Worm (Caenorhabditis elegans): Measurements from ENCODE around the gene sti-1.

The sti-1 gene

DNA sequence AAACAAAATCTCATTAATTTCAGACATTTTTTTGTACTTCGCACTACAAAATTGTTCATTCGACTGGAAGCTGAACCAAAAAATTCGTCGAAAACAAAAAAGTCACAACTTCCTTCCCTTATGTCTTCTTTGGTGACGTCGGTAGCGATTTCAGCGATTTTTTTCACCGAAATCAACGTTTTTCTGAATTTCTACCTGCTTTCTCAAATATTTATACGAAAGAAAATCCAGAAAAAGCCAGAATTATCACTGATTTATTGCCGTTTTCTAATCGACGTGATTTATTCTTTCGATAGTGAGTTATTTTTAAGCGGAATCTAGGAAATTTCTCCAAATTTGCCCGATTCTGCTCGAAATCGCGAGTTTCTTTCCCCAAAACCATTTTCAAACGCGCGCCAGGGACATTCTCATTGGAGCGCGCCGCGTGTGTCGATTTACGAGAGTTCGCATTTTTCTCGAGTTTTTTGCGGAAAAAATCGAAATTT, 1.6 kb downstream of the sti-1 start, which contains the start of gene srbc-58 (continued):
- TF ChIP-seq snpc-4 (tag; optimal IDR thresholded peaks at IDR 0.05), result no peak
- no peak for TF ChIP-seq ceh-82 (tag; optimal IDR thresholded peaks at IDR 0.05)
- no peak for TF ChIP-seq ces-1 (GFP tag; optimal IDR thresholded peaks at IDR 0.05)
- no peak for TF ChIP-seq pax-3 (tag; optimal IDR thresholded peaks at IDR 0.05)
- no peak for TF ChIP-seq unc-62 (GFP tag; optimal IDR thresholded peaks at IDR 0.05)
- peak; percentile 72 for TF ChIP-seq nhr-85 (tag)
- TF ChIP-seq lin-13 (GFP tag; optimal IDR thresholded peaks at IDR 0.05), result no peak
- TF ChIP-seq hlh-4 (tag; optimal IDR thresholded peaks at IDR 0.05), result no peak
- no peak for TF ChIP-seq nhr-237 (tag; optimal IDR thresholded peaks at IDR 0.05)
- TF ChIP-seq lin-35 (GFP tag; optimal IDR thresholded peaks at IDR 0.05), result peak in 1 of 2 experiments; percentile 63
- TF ChIP-seq pqm-1 (tag; optimal IDR thresholded peaks at IDR 0.05), result no peak
- TF ChIP-seq egl-13 (tag; optimal IDR thresholded peaks at IDR 0.05), result no peak
- TF ChIP-seq skn-1 (tag; optimal IDR thresholded peaks at IDR 0.05), result no peak
- no peak for TF ChIP-seq fkh-4 (tag; optimal IDR thresholded peaks at IDR 0.05; ENCODE audit: borderline replicate concordance)
- TF ChIP-seq mab-9 (GFP tag; IDR thresholded peaks at IDR 0.05), result no peak
- no peak for TF ChIP-seq ztf-4 (tag; optimal IDR thresholded peaks at IDR 0.05)
- no peak for TF ChIP-seq ceh-88 (GFP tag; IDR thresholded peaks at IDR 0.05)
- TF ChIP-seq tlp-1 (tag; optimal IDR thresholded peaks at IDR 0.05), result no peak
- TF ChIP-seq nhr-84 (tag; optimal IDR thresholded peaks at IDR 0.05), result no peak

ce11 chrV:777285-777684, 4.0 kb downstream of the sti-1 start, which contains the start of gene R09E12.9:
Gene R09E12.9, plus strand, starts transcription at chrV:777600.
- TF ChIP-seq jun-1 (tag; optimal IDR thresholded peaks at IDR 0.05), result no peak
- peak; percentile 15 for TF ChIP-seq nhr-76 (tag; optimal IDR thresholded peaks at IDR 0.05)
- TF ChIP-seq nhr-85 (tag), result peak; percentile 55
- TF ChIP-seq nhr-77 (tag; optimal IDR thresholded peaks at IDR 0.05), result peak; percentile 100
- TF ChIP-seq nhr-90 (tag; optimal IDR thresholded peaks at IDR 0.05; ENCODE audit: poor library complexity), result peak; percentile 29
- TF ChIP-seq nhr-28 (tag; optimal IDR thresholded peaks at IDR 0.05), result peak; percentile 54
- TF ChIP-seq nhr-71 (tag; optimal IDR thresholded peaks at IDR 0.05), result peak; percentile 45
- TF ChIP-seq dpl-1 (GFP tag; optimal IDR thresholded peaks at IDR 0.05), result peak in 2 of 3 experiments; percentile 24 to 26
- TF ChIP-seq lin-35 (GFP tag; optimal IDR thresholded peaks at IDR 0.05), result peak; percentile 6 to 57
- no peak for TF ChIP-seq isw-1 (GFP tag; IDR thresholded peaks at IDR 0.05)
- TF ChIP-seq nhr-11 (tag; optimal IDR thresholded peaks at IDR 0.05), result no peak
- TF ChIP-seq nhr-19 (GFP tag; conservative IDR thresholded peaks at IDR 0.05), result peak; percentile 40
- TF ChIP-seq F16B12.6 (tag; optimal IDR thresholded peaks at IDR 0.05), result no peak
- TF ChIP-seq snu-23 (GFP tag; optimal IDR thresholded peaks at IDR 0.05), result peak; percentile 63
- TF ChIP-seq ets-5 (GFP tag; IDR thresholded peaks at IDR 0.05), result no peak
- TF ChIP-seq swsn-7 (tag; optimal IDR thresholded peaks at IDR 0.05), result peak; percentile 10
- peak; percentile 37 to 39 for TF ChIP-seq efl-1 (optimal IDR thresholded peaks at IDR 0.05)
- TF ChIP-seq efl-1 (GFP tag; optimal IDR thresholded peaks at IDR 0.05 in 1 of 2), result peak; percentile 28 to 90
- TF ChIP-seq lin-39 (tag; optimal IDR thresholded peaks at IDR 0.05), result no peak
- TF ChIP-seq blmp-1 (tag; optimal IDR thresholded peaks at IDR 0.05), result peak; percentile 36
- TF ChIP-seq nhr-20 (tag; optimal IDR thresholded peaks at IDR 0.05), result peak; percentile 69
- no peak for TF ChIP-seq hlh-4 (tag; optimal IDR thresholded peaks at IDR 0.05)
- TF ChIP-seq nhr-237 (tag; optimal IDR thresholded peaks at IDR 0.05), result peak; percentile 42
- no peak for TF ChIP-seq ztf-11 (tag; optimal IDR thresholded peaks at IDR 0.05)
- no peak for TF ChIP-seq pqm-1 (tag; optimal IDR thresholded peaks at IDR 0.05)
- peak in 1 of 6 experiments; percentile 27 for TF ChIP-seq elt-3 (tag; optimal IDR thresholded peaks at IDR 0.05)

- TF ChIP-seq tbx-2 (tag; optimal IDR thresholded peaks at IDR 0.05), result no peak
- no peak for TF ChIP-seq nhr-28 (tag; optimal IDR thresholded peaks at IDR 0.05)
- no peak for TF ChIP-seq xbp-1 (tag; optimal IDR thresholded peaks at IDR 0.05)
- TF ChIP-seq tlp-1 (tag; optimal IDR thresholded peaks at IDR 0.05), result no peak
- TF ChIP-seq ztf-11 (tag; optimal IDR thresholded peaks at IDR 0.05), result no peak
- TF ChIP-seq nhr-85 (tag), result no peak
- TF ChIP-seq C16A3.4 (tag; optimal IDR thresholded peaks at IDR 0.05), result no peak
- TF ChIP-seq hpl-2 (GFP tag; optimal IDR thresholded peaks at IDR 0.05), result no peak
- no peak for TF ChIP-seq elt-2 (tag; optimal IDR thresholded peaks at IDR 0.05)
- no peak for TF ChIP-seq lsy-2 (tag; optimal IDR thresholded peaks at IDR 0.05)
These were observed 5.0 kb downstream of the sti-1 start, which contains the start of gene srbc-59 for ce11 chrV:778339-778738. Gene srbc-59, plus strand, starts transcription at chrV:778639.
